Fruit fly (Drosophila melanogaster) whole organism, embryonic: ENCODE measurements around the gene peng.

Source experiments
- Awh ChIP-seq: fragments of 200-800 bp; sonication (Bioruptor generic); IDR thresholded peaks from 2 replicates; pipeline ENCODE4, ENCODE4 v1.3.6; 2022; ENCODE audit warnings: missing biosample characterization, missing genetic modification characterization
- CG10147 ChIP-seq: fragments of 200-800 bp; sonication (Bioruptor generic); optimal IDR thresholded peaks from 2 replicates; lab custom pipeline; 2019; ENCODE audit warnings: missing biosample characterization, mild to moderate bottlenecking, missing genetic modification characterization, moderate library complexity
- CG10274 ChIP-seq: fragments of 200-800 bp; sonication (Bioruptor generic); optimal IDR thresholded peaks from 3 replicates; lab custom pipeline; 2017; ENCODE audit warnings: missing biosample characterization, mild to moderate bottlenecking, missing genetic modification characterization
- CG10565 ChIP-seq: fragments of 200-800 bp; sonication (Bioruptor generic); optimal IDR thresholded peaks from 3 replicates; lab custom pipeline; 2016; ENCODE audit warnings: missing biosample characterization, mild to moderate bottlenecking, missing genetic modification characterization
- CG11085 ChIP-seq: fragments of 200-800 bp; sonication (Bioruptor generic); IDR thresholded peaks from 2 replicates; pipeline ENCODE4 v1.3.6; 2022; ENCODE audit warnings: missing biosample characterization, missing genetic modification characterization
- CG11398 ChIP-seq: fragments of 200-800 bp; sonication (Bioruptor generic); optimal IDR thresholded peaks from 2 replicates; lab custom pipeline; 2016; ENCODE audit warnings: missing biosample characterization, missing genetic modification characterization
- CG13296 ChIP-seq: fragments of 200-800 bp; sonication (Bioruptor generic); optimal IDR thresholded peaks from 3 replicates; lab custom pipeline; 2018; ENCODE audit warnings: missing biosample characterization, mild to moderate bottlenecking, missing genetic modification characterization
- CG14441 ChIP-seq: fragments of 200-800 bp; sonication (Bioruptor generic); IDR thresholded peaks from 2 replicates; pipeline ENCODE4 v1.3.6; 2022; ENCODE audit warnings: missing biosample characterization, missing genetic modification characterization
- CG17568 ChIP-seq: fragments of 200-800 bp; sonication (Bioruptor generic); optimal IDR thresholded peaks from 2 replicates; lab custom pipeline; 2018; ENCODE audit warnings: missing biosample characterization, mild to moderate bottlenecking, missing genetic modification characterization, moderate library complexity
- CG17912 ChIP-seq: fragments of 200-800 bp; sonication (Bioruptor generic); optimal IDR thresholded peaks from 2 replicates; lab custom pipeline; 2018; ENCODE audit warnings: missing biosample characterization, mild to moderate bottlenecking, missing genetic modification characterization
- CG2129 ChIP-seq: fragments of 200-800 bp; sonication (Bioruptor generic); IDR thresholded peaks from 2 replicates; pipeline ENCODE4 v1.3.6; 2022; ENCODE audit warnings: missing biosample characterization, missing genetic modification characterization; ENCODE audit not compliant: partially characterized antibody
- CG30403 ChIP-seq: fragments of 200-800 bp; sonication (Bioruptor generic); optimal IDR thresholded peaks from 3 replicates; lab custom pipeline; 2016; ENCODE audit warnings: missing biosample characterization, missing genetic modification characterization
- CG3065 ChIP-seq: fragments of 200-800 bp; sonication (Bioruptor generic); optimal IDR thresholded peaks from 2 replicates; lab custom pipeline; 2016; ENCODE audit warnings: missing biosample characterization, missing genetic modification characterization
- CG31388 ChIP-seq: fragments of 200-800 bp; sonication (Bioruptor generic); optimal IDR thresholded peaks from 2 replicates; lab custom pipeline; 2016; ENCODE audit warnings: missing biosample characterization, missing genetic modification characterization
- CG34376 ChIP-seq: fragments of 200-800 bp; sonication (Bioruptor generic); optimal IDR thresholded peaks from 2 replicates; lab custom pipeline; 2018; ENCODE audit warnings: missing biosample characterization, mild to moderate bottlenecking, missing genetic modification characterization
- CG4617 ChIP-seq: fragments of 200-800 bp; sonication (Bioruptor generic); optimal IDR thresholded peaks from 3 replicates; lab custom pipeline; 2016; ENCODE audit warnings: missing biosample characterization, missing genetic modification characterization, borderline replicate concordance
- CG4854 ChIP-seq: fragments of 200-800 bp; sonication (Bioruptor generic); optimal IDR thresholded peaks from 2 replicates; lab custom pipeline; 2016; ENCODE audit warnings: missing biosample characterization, missing genetic modification characterization, inconsistent platforms
- CG6175 ChIP-seq: fragments of 200-800 bp; sonication (Bioruptor generic); IDR thresholded peaks from 3 replicates; pipeline ENCODE4 v1.3.6; 2022; ENCODE audit warnings: missing biosample characterization, missing genetic modification characterization
- CG7372 ChIP-seq: fragments of 200-800 bp; sonication (Bioruptor generic); IDR thresholded peaks from 2 replicates; pipeline ENCODE4 v1.3.6; 2022; ENCODE audit warnings: missing biosample characterization, missing genetic modification characterization
- CG7928 ChIP-seq: fragments of 200-800 bp; sonication (Bioruptor generic); optimal IDR thresholded peaks from 2 replicates; lab custom pipeline; 2017; ENCODE audit warnings: missing biosample characterization, mild to moderate bottlenecking, missing genetic modification characterization
- CG8765 ChIP-seq: fragments of 200-800 bp; sonication (Bioruptor generic); IDR thresholded peaks from 2 replicates; pipeline ENCODE4 v1.3.6; 2022; ENCODE audit warnings: missing biosample characterization, missing genetic modification characterization
- CG9215 ChIP-seq: fragments of 200-800 bp; sonication (Bioruptor generic); IDR thresholded peaks from 2 replicates; pipeline ENCODE4 v1.3.6; 2022; ENCODE audit warnings: missing biosample characterization, missing genetic modification characterization
- Dfd ChIP-seq, 2 experiments: fragments of >200 bp; optimal IDR thresholded peaks; 2 replicates each; lab custom pipeline; 2017; ENCODE audit warnings: missing biosample characterization in 2 of 2, missing genetic modification characterization in 2 of 2
- Fer2 ChIP-seq: fragments of 200-800 bp; sonication (Bioruptor generic); optimal IDR thresholded peaks from 2 replicates; lab custom pipeline; 2018; ENCODE audit warnings: missing biosample characterization, mild to moderate bottlenecking, missing genetic modification characterization, moderate library complexity
- HLH3B ChIP-seq: fragments of 200-800 bp; sonication (Bioruptor generic); IDR thresholded peaks from 2 replicates; pipeline ENCODE4 v1.3.6; 2022; ENCODE audit warnings: missing biosample characterization, missing genetic modification characterization
- HmgZ ChIP-seq: fragments of 200-800 bp; sonication (Bioruptor generic); optimal IDR thresholded peaks from 2 replicates; lab custom pipeline; 2018; ENCODE audit warnings: missing biosample characterization, mild to moderate bottlenecking, missing genetic modification characterization
- Hmx ChIP-seq: fragments of 200-800 bp; sonication (Bioruptor generic); optimal IDR thresholded peaks from 2 replicates; lab custom pipeline; 2016; ENCODE audit warnings: missing biosample characterization, missing genetic modification characterization
- Lhr ChIP-seq: fragments of 200-800 bp; sonication (Bioruptor generic); optimal IDR thresholded peaks from 3 replicates; lab custom pipeline; 2017; ENCODE audit warnings: mild to moderate bottlenecking, missing biosample characterization, missing genetic modification reagents, missing genetic modification characterization
- MTF-1 ChIP-seq: fragments of 200-800 bp; sonication (Bioruptor generic); optimal IDR thresholded peaks from 2 replicates; lab custom pipeline; 2018; ENCODE audit warnings: missing biosample characterization, mild to moderate bottlenecking, missing genetic modification characterization, borderline replicate concordance
- Side ChIP-seq: fragments of 200-800 bp; sonication (Bioruptor generic); optimal IDR thresholded peaks from 2 replicates; lab custom pipeline; 2016; ENCODE audit warnings: missing biosample characterization, missing genetic modification characterization
- Trl ChIP-seq, 3 experiments: fragments of >200 bp in 2 of 3; fragments of 200-800 bp in 1 of 3; sonication (Bioruptor generic) in 1 of 3; optimal IDR thresholded peaks; 2 replicates in 1 of 3; 3 replicates in 2 of 3; lab custom pipeline; 2016 to 2017; ENCODE audit warnings: missing biosample characterization in 1 of 3, missing genetic modification characterization in 1 of 3
- aop ChIP-seq: fragments of 200-800 bp; sonication (Bioruptor generic); IDR thresholded peaks from 2 replicates; pipeline ENCODE4 v1.3.6; 2022; ENCODE audit warnings: missing biosample characterization, missing genetic modification characterization
- chif ChIP-seq, 2 experiments: fragments of 200-800 bp; sonication (Bioruptor generic); optimal IDR thresholded peaks; 3 replicates each; lab custom pipeline; 2016; ENCODE audit warnings: missing biosample characterization in 2 of 2, missing genetic modification characterization in 2 of 2
- dmrt11E ChIP-seq: fragments of 200-800 bp; sonication (Bioruptor generic); optimal IDR thresholded peaks from 3 replicates; lab custom pipeline; 2018; ENCODE audit warnings: missing biosample characterization, mild to moderate bottlenecking, missing genetic modification characterization, moderate library complexity
- dysf ChIP-seq: fragments of 200-800 bp; sonication (Bioruptor generic); IDR thresholded peaks from 3 replicates; pipeline ENCODE4 v1.3.6; 2022; ENCODE audit warnings: missing biosample characterization, missing genetic modification characterization
- eyg ChIP-seq: fragments of 200-800 bp; sonication (Bioruptor generic); optimal IDR thresholded peaks from 3 replicates; lab custom pipeline; 2016; ENCODE audit warnings: missing biosample characterization, missing genetic modification characterization
- fd96Cb ChIP-seq: fragments of 200-800 bp; sonication (Bioruptor generic); optimal IDR thresholded peaks from 2 replicates; lab custom pipeline; 2018; ENCODE audit warnings: missing biosample characterization, mild to moderate bottlenecking, missing genetic modification characterization, moderate library complexity
- gro ChIP-seq: fragments of 200-800 bp; sonication (Bioruptor generic); optimal IDR thresholded peaks from 2 replicates; lab custom pipeline; 2016; ENCODE audit warnings: missing biosample characterization, missing genetic modification characterization
- gsb ChIP-seq: fragments of 200-800 bp; sonication (Bioruptor generic); IDR thresholded peaks from 2 replicates; pipeline ENCODE4 v1.3.6; 2022; ENCODE audit warnings: missing biosample characterization, missing genetic modification characterization
- gt ChIP-seq: fragments of 200-800 bp; sonication (Bioruptor generic); IDR thresholded peaks from 2 replicates; pipeline ENCODE4 v1.3.6; 2022; ENCODE audit warnings: missing biosample characterization, missing genetic modification characterization
- insv ChIP-seq, 2 experiments: fragments of 200-800 bp; sonication (Bioruptor generic); optimal IDR thresholded peaks; 3 replicates each; lab custom pipeline; 2016 to 2018; ENCODE audit warnings: missing biosample characterization in 2 of 2, missing genetic modification characterization in 2 of 2
- pfk ChIP-seq: fragments of 200-800 bp; sonication (Bioruptor generic); optimal IDR thresholded peaks from 2 replicates; lab custom pipeline; 2018; ENCODE audit warnings: missing biosample characterization, mild to moderate bottlenecking, missing genetic modification characterization, moderate library complexity
- repo ChIP-seq: fragments of 200-800 bp; sonication (Bioruptor generic); optimal IDR thresholded peaks from 2 replicates; lab custom pipeline; 2016; ENCODE audit warnings: missing biosample characterization, missing genetic modification characterization
- rib ChIP-seq: fragments of 200-800 bp; sonication (Bioruptor generic); IDR thresholded peaks from 2 replicates; pipeline ENCODE4 v1.3.6; 2022; ENCODE audit warnings: missing biosample characterization, missing genetic modification characterization
- salm ChIP-seq: fragments of 200-800 bp; sonication (Bioruptor generic); optimal IDR thresholded peaks from 2 replicates; lab custom pipeline; 2018; ENCODE audit warnings: missing biosample characterization, mild to moderate bottlenecking, missing genetic modification characterization
- ttk ChIP-seq: fragments of 200-800 bp; sonication (Bioruptor generic); IDR thresholded peaks from 2 replicates; pipeline ENCODE4 v2.1.2; 2022; ENCODE audit warnings: missing biosample characterization, missing genetic modification characterization
- tx ChIP-seq: fragments of 200-800 bp; sonication (Bioruptor generic); optimal IDR thresholded peaks from 2 replicates; lab custom pipeline; 2016; ENCODE audit warnings: missing biosample characterization, missing genetic modification characterization
- wor ChIP-seq: fragments of 200-800 bp; sonication (Bioruptor generic); IDR thresholded peaks from 2 replicates; pipeline ENCODE4 v1.3.6; 2022; ENCODE audit warnings: missing biosample characterization, missing genetic modification characterization
- zen2 ChIP-seq: fragments of 200-800 bp; sonication (Bioruptor generic); IDR thresholded peaks from 3 replicates; pipeline ENCODE4 v1.3.6; 2022; ENCODE audit warnings: missing biosample characterization, missing genetic modification characterization; ENCODE audit not compliant: partially characterized antibody

Gene peng

DNA sequence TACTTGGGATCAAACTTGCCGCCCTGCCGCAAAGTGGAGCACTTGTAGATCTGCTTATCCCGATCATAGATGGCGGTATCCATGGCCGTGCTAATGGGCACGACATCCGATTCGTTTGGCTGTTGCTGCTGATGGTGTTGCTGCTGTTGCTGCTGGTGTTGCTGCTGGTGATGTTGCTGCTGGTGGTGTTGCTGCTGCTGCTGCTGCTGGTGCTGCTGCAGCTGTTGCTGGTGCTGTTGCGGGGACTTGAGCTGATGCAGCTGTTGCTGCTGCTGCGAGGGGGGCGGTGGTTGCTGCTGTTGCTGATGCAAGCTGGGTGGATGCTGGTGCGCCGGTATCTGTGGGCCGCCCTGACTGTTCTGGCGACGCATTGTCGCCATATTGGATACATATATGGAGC lies 16.5 kb downstream of the peng start:
- TF ChIP-seq CG6175 (GFP tag; lab: Robert Waterston, UW), result no peak
- no peak for TF ChIP-seq chif (GFP tag; optimal IDR thresholded peaks at IDR 0.05; lab: Kevin White, UChicago)
- TF ChIP-seq dysf (GFP tag; lab: Robert Waterston, UW), result no peak
- TF ChIP-seq Hmx (GFP tag; lab: Kevin White, UChicago), result no peak
- no peak for TF ChIP-seq insv (GFP tag; optimal IDR thresholded peaks at IDR 0.05; lab: Kevin White, UChicago)
- no peak for TF ChIP-seq CG9215 (GFP tag; lab: Robert Waterston, UW)
- TF ChIP-seq rib (GFP tag; lab: Robert Waterston, UW), result no peak
- TF ChIP-seq CG30403 (GFP tag; lab: Kevin White, UChicago), result no peak
- no peak for TF ChIP-seq CG2129 (GFP tag; lab: Robert Waterston, UW)
- TF ChIP-seq Lhr (GFP tag; lab: Kevin White, UChicago), result no peak
- no peak for TF ChIP-seq CG10147 (GFP tag; lab: Kevin White, UChicago)
- no peak for TF ChIP-seq CG17912 (GFP tag; lab: Kevin White, UChicago)
- TF ChIP-seq Trl (optimal IDR thresholded peaks at IDR 0.05; lab: Kevin White, UChicago), result no peak
- TF ChIP-seq Trl (GFP tag; optimal IDR thresholded peaks at IDR 0.05; lab: Kevin White, UChicago), result no peak
- no peak for TF ChIP-seq CG17568
- TF ChIP-seq CG11398, result no peak
- TF ChIP-seq, all 482 proteins: peak for 0

DNA sequence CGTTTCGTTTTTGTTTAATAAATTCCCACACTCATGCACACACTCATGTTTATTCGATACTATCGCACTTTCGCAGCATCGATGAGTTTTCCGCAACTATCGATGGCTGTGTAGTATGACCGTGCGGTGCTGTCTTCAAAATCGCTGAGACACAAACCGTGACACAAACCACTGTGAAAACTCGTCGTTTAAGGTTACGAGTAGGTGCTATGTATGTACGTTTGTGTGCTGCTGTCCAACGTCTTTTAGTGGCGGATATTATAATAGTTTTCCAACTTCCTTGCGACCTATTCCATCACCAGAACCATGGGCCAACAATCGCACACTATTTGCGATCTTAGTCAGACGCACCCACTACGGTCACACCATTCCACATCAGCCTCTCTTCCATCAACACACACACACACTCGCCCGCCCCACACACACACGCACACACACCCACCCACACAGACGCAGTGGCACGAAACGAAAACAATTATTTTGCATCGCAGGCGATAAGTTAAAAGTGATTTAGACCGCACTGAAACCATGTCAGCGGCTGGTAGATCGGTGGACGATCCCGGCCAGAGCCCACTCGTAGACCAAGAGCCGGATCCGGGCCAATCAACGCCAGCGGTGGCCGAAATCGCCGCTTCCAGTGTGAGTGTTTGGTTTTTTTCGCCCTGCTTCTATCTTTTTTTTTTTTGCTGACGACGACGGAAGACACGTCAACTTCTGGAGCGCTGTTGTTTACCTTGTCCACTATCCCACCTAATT lies 25.5 kb downstream of the peng start, which contains the start of the genes Dd and CG1486:
Dd (minus strand) TSS at position 77 of the 756 bp plus-strand sequence.
CG1486 (plus strand) TSS at position 114 of the 756 bp plus-strand sequence.
- TF ChIP-seq eyg (GFP tag; lab: Kevin White, UChicago), result no peak
- no peak for TF ChIP-seq MTF-1 (GFP tag; lab: Kevin White, UChicago)
- peak; percentile 79 for TF ChIP-seq CG4617 (GFP tag; lab: Kevin White, UChicago)
- TF ChIP-seq CG10274 (GFP tag; lab: Kevin White, UChicago), result no peak
- TF ChIP-seq wor (GFP tag; lab: Robert Waterston, UW), result no peak
- no peak for TF ChIP-seq CG7928 (GFP tag; lab: Kevin White, UChicago)
- TF ChIP-seq gro (GFP tag; lab: Kevin White, UChicago), result no peak
- no peak for TF ChIP-seq pfk (GFP tag; lab: Kevin White, UChicago)
- peak; percentile 70 for TF ChIP-seq Lhr (GFP tag; lab: Kevin White, UChicago)
- no peak for TF ChIP-seq CG11398
- no peak for TF ChIP-seq Awh (GFP tag; lab: Robert Waterston, UW)
- TF ChIP-seq zen2, result peak; percentile 59; the same call in 2 of the 3 replicates
- TF ChIP-seq CG4854 (GFP tag; lab: Kevin White, UChicago), result no peak
- no peak for TF ChIP-seq CG13296 (GFP tag; lab: Kevin White, UChicago)
- TF ChIP-seq fd96Cb (tag; lab: Kevin White, UChicago), result no peak
- no peak for TF ChIP-seq CG10565
- TF ChIP-seq CG7372, result no peak
- TF ChIP-seq salm (tag; lab: Kevin White, UChicago), result no peak
- TF ChIP-seq tx (GFP tag; lab: Kevin White, UChicago), result no peak
- TF ChIP-seq Side (GFP tag; lab: Kevin White, UChicago), result no peak
- TF ChIP-seq Fer2, result no peak
- peak; percentile 9 for TF ChIP-seq dmrt11E (tag; lab: Kevin White, UChicago)
- no peak for TF ChIP-seq CG31388 (GFP tag; lab: Kevin White, UChicago)
- no peak for TF ChIP-seq CG3065 (GFP tag; lab: Kevin White, UChicago)
- TF ChIP-seq aop (GFP tag; lab: Robert Waterston, UW), result no peak
- peak; percentile 37 for TF ChIP-seq HmgZ (tag; lab: Kevin White, UChicago)
- TF ChIP-seq gsb (GFP tag; lab: Robert Waterston, UW), result no peak
- no peak for TF ChIP-seq gt (GFP tag; lab: Robert Waterston, UW)
- TF ChIP-seq ttk (GFP tag; lab: Robert Waterston, UW), result no peak
- no peak for TF ChIP-seq CG34376 (GFP tag; lab: Kevin White, UChicago)
- no peak for TF ChIP-seq CG14441 (GFP tag; lab: Robert Waterston, UW)
- TF ChIP-seq HLH3B (GFP tag; lab: Robert Waterston, UW), result no peak
- no peak for TF ChIP-seq CG8765
- no peak for TF ChIP-seq CG11085
- no peak for TF ChIP-seq repo (GFP tag; lab: Kevin White, UChicago)
- TF ChIP-seq Dfd (GFP tag; optimal IDR thresholded peaks at IDR 0.05; lab: Kevin White, UChicago), result no peak
